Worm (Caenorhabditis elegans) whole organism, L2 larva: ENCODE data around the gene ehbp-1.

Experiments used
- lin-13 ChIP-seq: fragments of 150-350 bp; optimal IDR thresholded peaks from 2 replicates; lab custom pipeline; 2014; ENCODE audit warnings: missing biosample characterization, missing genetic modification reagents, missing genetic modification characterization
- nhr-12 ChIP-seq: fragments of 150-350 bp; optimal IDR thresholded peaks from 2 replicates; lab custom pipeline; 2014; ENCODE audit warnings: missing biosample characterization, missing genetic modification characterization
- ztf-1 ChIP-seq: fragments of 200-800 bp; sonication (Bioruptor generic); conservative IDR thresholded peaks from 2 replicates; pipeline ENCODE4 v1.3.6; 2022; ENCODE audit warnings: missing genetic modification characterization, missing compliant biosample characterization

ce11 chrV:9521697-9522096 lies 28.7 kb upstream of the ehbp-1 start:
- no peak for TF ChIP-seq nhr-12 (tag; lab: Kevin White, UChicago)
- no peak for TF ChIP-seq ztf-1 (GFP tag; lab: Robert Waterston, UW)
- TF ChIP-seq lin-13 (GFP tag; lab: Kevin White, UChicago): no peak
